Fruit fly (Drosophila melanogaster): ENCODE results near the gene CG2701.

CG2701 gene

DNA sequence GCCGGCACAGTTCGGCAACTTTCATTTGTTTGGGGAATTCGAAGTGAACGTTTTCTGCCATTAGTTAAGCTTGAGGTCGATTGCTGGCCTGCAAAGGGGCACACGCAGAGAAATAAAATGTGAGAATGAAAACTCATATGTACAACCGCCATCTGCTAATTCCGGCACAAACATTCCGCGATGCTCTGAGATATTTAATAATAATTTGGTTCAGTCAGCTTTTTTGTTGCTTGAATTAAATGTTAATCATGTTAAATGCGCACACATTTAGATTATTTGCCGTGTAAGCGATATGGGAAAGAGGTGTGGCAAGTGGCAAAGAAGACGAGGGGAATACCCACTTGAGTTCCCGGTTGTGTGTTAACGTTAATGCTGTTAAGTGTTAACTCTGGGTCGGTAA, 37.3 kb upstream of the CG2701 start (continued):
- peak; percentile 52 for TF ChIP-seq Sox102F (GFP tag; optimal IDR thresholded peaks at IDR 0.05)
- TF ChIP-seq dmrt11E (tag; optimal IDR thresholded peaks at IDR 0.05) = no peak
- no peak for TF ChIP-seq sc (optimal IDR thresholded peaks at IDR 0.05)
- TF ChIP-seq sc (GFP tag; optimal IDR thresholded peaks at IDR 0.05) = no peak
- TF ChIP-seq Sin3A (optimal IDR thresholded peaks at IDR 0.05) = no peak
- TF ChIP-seq CG17328 (GFP tag; IDR thresholded peaks at IDR 0.05) = peak; percentile 22; the same call in 1 of the 2 replicates
- TF ChIP-seq zen (tag; optimal IDR thresholded peaks at IDR 0.05) = no peak
- peak; percentile 21; the same call in 1 of the 2 replicates for TF ChIP-seq CG10366 (GFP tag; IDR thresholded peaks at IDR 0.05)
- no peak for TF ChIP-seq Hr78 (GFP tag; optimal IDR thresholded peaks at IDR 0.05)
- TF ChIP-seq Hr51 (GFP tag; optimal IDR thresholded peaks at IDR 0.05) = peak in 1 of 2 experiments; percentile 14
- TF ChIP-seq CG4820 (GFP tag; optimal IDR thresholded peaks at IDR 0.05) = no peak
- TF ChIP-seq ara (GFP tag; IDR thresholded peaks at IDR 0.05) = no peak
- TF ChIP-seq Mes4 (GFP tag; optimal IDR thresholded peaks at IDR 0.05) = no peak
- TF ChIP-seq CG13123 (GFP tag; optimal IDR thresholded peaks at IDR 0.05) = no peak
- no peak for TF ChIP-seq toy (GFP tag; IDR thresholded peaks at IDR 0.05)
- peak; percentile 32 for TF ChIP-seq HHEX (GFP tag; optimal IDR thresholded peaks at IDR 0.05)
- no peak for TF ChIP-seq Opbp (GFP tag; IDR thresholded peaks at IDR 0.05; ENCODE audit: partially characterized antibody)
- peak; percentile 1 for TF ChIP-seq CG17802 (tag; optimal IDR thresholded peaks at IDR 0.05)
- peak; percentile 49 for TF ChIP-seq CG32772 (GFP tag; IDR thresholded peaks at IDR 0.05)
- no peak for TF ChIP-seq danr (GFP tag; IDR thresholded peaks at IDR 0.05)
- TF ChIP-seq CG3726 (GFP tag; IDR thresholded peaks at IDR 0.05) = no peak
- no peak for TF ChIP-seq dimm (GFP tag; IDR thresholded peaks at IDR 0.05)
- no peak for TF ChIP-seq fd102C (GFP tag; optimal IDR thresholded peaks at IDR 0.05)
- no peak for TF ChIP-seq CG7372 (GFP tag; IDR thresholded peaks at IDR 0.05)
- no peak for TF ChIP-seq odd (GFP tag; optimal IDR thresholded peaks at IDR 0.05)
- peak; percentile 28 for TF ChIP-seq Xbp1 (GFP tag; optimal IDR thresholded peaks at IDR 0.05)
- no peak for TF ChIP-seq p53 (GFP tag; optimal IDR thresholded peaks at IDR 0.05)
- 0 out of 3 replicates have a peak, but pooled peaks have one; percentile 41 for TF ChIP-seq ci (GFP tag; IDR thresholded peaks at IDR 0.05)
- no peak for TF ChIP-seq TFAM (GFP tag; optimal IDR thresholded peaks at IDR 0.05)
- no peak for TF ChIP-seq HLH54F (GFP tag; optimal IDR thresholded peaks at IDR 0.05)
- TF ChIP-seq CG11696 (GFP tag; IDR thresholded peaks at IDR 0.05) = no peak
- no peak for TF ChIP-seq Usf (GFP tag; optimal IDR thresholded peaks at IDR 0.05)
- TF ChIP-seq CG6813 (GFP tag; optimal IDR thresholded peaks at IDR 0.05) = no peak
- TF ChIP-seq CG7271 (tag; optimal IDR thresholded peaks at IDR 0.05) = no peak
- no peak for TF ChIP-seq zfh2 (GFP tag; optimal IDR thresholded peaks at IDR 0.05)
- TF ChIP-seq B-H1 (GFP tag; IDR thresholded peaks at IDR 0.05) = no peak; the same call in 2 of the 3 replicates
- TF ChIP-seq CG10209 (GFP tag; optimal IDR thresholded peaks at IDR 0.05) = no peak
- no peak for TF ChIP-seq CG10654 (GFP tag; optimal IDR thresholded peaks at IDR 0.05)
- no peak for TF ChIP-seq CG13775 (GFP tag; optimal IDR thresholded peaks at IDR 0.05)
- peak; percentile 17; the same call in 1 of the 2 replicates for TF ChIP-seq seq (GFP tag; IDR thresholded peaks at IDR 0.05)
- TF ChIP-seq al (GFP tag; IDR thresholded peaks at IDR 0.05) = no peak
- no peak for TF ChIP-seq hth (optimal IDR thresholded peaks at IDR 0.05)
- TF ChIP-seq mld (GFP tag; IDR thresholded peaks at IDR 0.05; ENCODE audit: partially characterized antibody) = no peak
- peak; percentile 26 for TF ChIP-seq Oli (tag; optimal IDR thresholded peaks at IDR 0.05)
- no peak for TF ChIP-seq CG17186 (GFP tag; optimal IDR thresholded peaks at IDR 0.05)
- no peak for TF ChIP-seq croc (GFP tag; conservative IDR thresholded peaks at IDR 0.05)
- TF ChIP-seq CG9797 (GFP tag; optimal IDR thresholded peaks at IDR 0.05) = no peak
- no peak for TF ChIP-seq ro (GFP tag; IDR thresholded peaks at IDR 0.05)
- TF ChIP-seq inv (GFP tag; IDR thresholded peaks at IDR 0.05; ENCODE audit: partially characterized antibody) = no peak
- no peak for TF ChIP-seq CG10462 (GFP tag; optimal IDR thresholded peaks at IDR 0.05)
- no peak for TF ChIP-seq Fer2 (tag; optimal IDR thresholded peaks at IDR 0.05)
- 0 out of 2 replicates have a peak, but pooled peaks have one; percentile 29 for TF ChIP-seq CG31441 (GFP tag; IDR thresholded peaks at IDR 0.05)

All from whole organism, embryonic.